Worm (Caenorhabditis elegans) whole organism, late embryonic: ENCODE results near the gene Y116A8C.468.

Experiments used
- ceh-6 ChIP-seq: fragments of 200-800 bp; sonication (Bioruptor generic); optimal IDR thresholded peaks from 2 replicates; lab custom pipeline; 2018; ENCODE audit warnings: mild to moderate bottlenecking, missing genetic modification characterization, missing compliant biosample characterization
- elt-4 ChIP-seq: sonication (generic microtip); optimal IDR thresholded peaks from 2 replicates; lab custom pipeline; 2016; ENCODE audit warnings: missing genetic modification characterization, missing compliant biosample characterization
- lim-6 ChIP-seq: sonication (generic microtip); optimal IDR thresholded peaks from 2 replicates; lab custom pipeline; 2016; ENCODE audit warnings: missing genetic modification characterization, missing compliant biosample characterization
- pag-3 ChIP-seq: sonication (generic microtip); optimal IDR thresholded peaks from 2 replicates; lab custom pipeline; 2016; ENCODE audit warnings: missing compliant biosample characterization, missing genetic modification characterization, borderline replicate concordance

DNA sequence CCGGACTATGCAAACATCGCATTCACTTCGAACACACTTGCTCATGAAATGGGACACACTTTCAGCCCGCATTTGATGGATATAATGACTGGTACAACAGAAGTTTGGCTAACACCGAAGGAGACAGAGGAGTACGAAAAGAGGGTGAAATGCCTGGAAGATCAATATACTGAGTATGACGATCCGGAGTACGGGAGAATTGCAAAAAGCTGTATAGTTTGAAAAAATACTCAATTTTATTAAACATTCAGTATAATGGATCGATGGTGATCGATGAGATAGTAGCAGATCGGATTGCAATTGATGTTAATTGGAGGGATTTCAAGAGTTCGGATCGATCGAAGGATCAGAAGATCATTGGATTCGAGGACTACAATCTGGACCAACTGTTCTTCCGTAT lies 8.4 kb downstream of the Y116A8C.468 start:
- TF ChIP-seq pag-3 (tag; lab: Kevin White, UChicago) = no peak
- no peak for TF ChIP-seq elt-4
- TF ChIP-seq lim-6 (tag; lab: Kevin White, UChicago) = no peak
- TF ChIP-seq ceh-6 = no peak
